Fruit fly (Drosophila melanogaster) whole organism: ENCODE measurements around the gene CG3734.

Experiments used
- EcR ChIP-seq, 2 experiments: fragments of >200 bp; optimal IDR thresholded peaks; 2 replicates each; lab custom pipeline; 2017; ENCODE audit warnings: missing biosample characterization in 2 of 2, missing genetic modification characterization in 2 of 2, missing genetic modification reagents in 2 of 2
- usp ChIP-seq: fragments of >200 bp; optimal IDR thresholded peaks from 2 replicates; lab custom pipeline; 2017; ENCODE audit warnings: missing biosample characterization, missing genetic modification characterization, mixed read lengths

DNA sequence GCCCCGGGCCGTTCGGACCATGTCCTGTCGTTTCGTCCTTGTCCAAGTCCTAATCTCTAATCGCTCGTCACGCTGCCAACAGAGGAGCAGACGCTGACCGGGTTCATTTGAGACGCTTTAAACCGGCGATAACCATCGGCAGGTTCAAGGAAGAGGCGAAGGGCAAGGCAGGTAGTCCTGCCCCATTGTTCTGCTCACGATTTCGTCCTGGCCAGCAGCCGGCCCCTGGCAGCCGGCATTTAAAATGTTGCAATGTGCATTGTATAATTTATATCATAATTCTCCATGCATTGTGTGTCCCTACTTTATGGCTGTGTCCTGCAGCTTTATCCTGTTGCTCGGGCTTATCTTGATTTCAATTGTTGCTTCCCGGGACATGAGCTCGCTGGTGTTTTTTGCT lies 42.4 kb upstream of the CG3734 start:
- TF ChIP-seq EcR (GFP tag; optimal IDR thresholded peaks at IDR 0.05; lab: Kevin White, UChicago) (no peak), usp (GFP tag; lab: Kevin White, UChicago) (no peak)
